Worm (Caenorhabditis elegans) whole organism, early embryonic: ENCODE results near the gene C46C2.3.

Source experiments
- B0310.2 ChIP-seq: sonication (generic microtip); optimal IDR thresholded peaks from 2 replicates; lab custom pipeline; 2016; ENCODE audit warnings: mild to moderate bottlenecking, missing genetic modification characterization, missing compliant biosample characterization
- F13C5.2 ChIP-seq: sonication (generic microtip); optimal IDR thresholded peaks from 2 replicates; lab custom pipeline; 2017; ENCODE audit warnings: mild to moderate bottlenecking, missing genetic modification characterization, inconsistent platforms, missing compliant biosample characterization
- aly-1 ChIP-seq: sonication (generic microtip); optimal IDR thresholded peaks from 2 replicates; lab custom pipeline; 2016; ENCODE audit warnings: missing genetic modification characterization, missing compliant biosample characterization
- ama-1 ChIP-seq: fragments of 150-350 bp; optimal IDR thresholded peaks from 2 replicates; lab custom pipeline; 2014
- ceh-13 ChIP-seq: fragments of 200-800 bp; sonication (Bioruptor generic); optimal IDR thresholded peaks from 2 replicates; lab custom pipeline; 2018; ENCODE audit warnings: mild to moderate bottlenecking, missing genetic modification characterization, missing compliant biosample characterization
- ceh-36 ChIP-seq: sonication (generic microtip); optimal IDR thresholded peaks from 2 replicates; lab custom pipeline; 2016; ENCODE audit warnings: missing genetic modification characterization, inconsistent platforms, missing compliant biosample characterization
- ets-7 ChIP-seq: sonication (generic microtip); optimal IDR thresholded peaks from 2 replicates; lab custom pipeline; 2016; ENCODE audit warnings: missing genotype, missing genetic modification characterization, missing compliant biosample characterization
- flt-1 ChIP-seq: fragments of 200-800 bp; sonication (Bioruptor generic); IDR thresholded peaks from 2 replicates; pipeline ENCODE4 v1.3.6; 2022; ENCODE audit warnings: missing genetic modification characterization, missing compliant biosample characterization
- hmbx-1 ChIP-seq: sonication (generic microtip); optimal IDR thresholded peaks from 2 replicates; lab custom pipeline; 2016; ENCODE audit warnings: mild to moderate bottlenecking, missing genetic modification characterization, missing compliant biosample characterization
- hmg-4 ChIP-seq: fragments of 200-800 bp; sonication (Bioruptor generic); optimal IDR thresholded peaks from 2 replicates; lab custom pipeline; 2018; ENCODE audit warnings: mild to moderate bottlenecking, missing genetic modification characterization, missing compliant biosample characterization
- hnd-1 ChIP-seq: sonication (generic microtip); optimal IDR thresholded peaks from 2 replicates; lab custom pipeline; 2016; ENCODE audit warnings: missing genetic modification characterization, missing compliant biosample characterization
- pes-1 ChIP-seq: fragments of 200-800 bp; sonication (Bioruptor generic); IDR thresholded peaks from 2 replicates; pipeline ENCODE4 v1.3.6; 2022; ENCODE audit warnings: missing genetic modification reagents, missing genetic modification characterization, missing compliant biosample characterization
- scrt-1 ChIP-seq: fragments of 200-800 bp; sonication (Bioruptor generic); IDR thresholded peaks from 2 replicates; pipeline ENCODE4 v1.3.6; 2022; ENCODE audit warnings: missing genetic modification characterization, missing compliant biosample characterization
- sea-1 ChIP-seq: fragments of 200-800 bp; sonication (Bioruptor generic); conservative IDR thresholded peaks from 2 replicates; pipeline ENCODE4 v1.3.6; 2022; ENCODE audit warnings: missing genetic modification characterization, missing compliant biosample characterization
- tbx-11 ChIP-seq: fragments of 200-800 bp; sonication (Bioruptor generic); IDR thresholded peaks from 2 replicates; pipeline ENCODE4 v1.3.6; 2022; ENCODE audit warnings: missing genetic modification characterization, missing compliant biosample characterization
- tbx-37 ChIP-seq: fragments of 200-800 bp; sonication (Bioruptor generic); conservative IDR thresholded peaks from 2 replicates; pipeline ENCODE4 v1.3.6; 2022; ENCODE audit warnings: missing genetic modification reagents, missing genetic modification characterization, missing compliant biosample characterization
- tra-4 ChIP-seq: sonication (generic microtip); optimal IDR thresholded peaks from 2 replicates; lab custom pipeline; 2017; ENCODE audit warnings: missing genetic modification characterization, missing compliant biosample characterization

C46C2.3 gene

DNA sequence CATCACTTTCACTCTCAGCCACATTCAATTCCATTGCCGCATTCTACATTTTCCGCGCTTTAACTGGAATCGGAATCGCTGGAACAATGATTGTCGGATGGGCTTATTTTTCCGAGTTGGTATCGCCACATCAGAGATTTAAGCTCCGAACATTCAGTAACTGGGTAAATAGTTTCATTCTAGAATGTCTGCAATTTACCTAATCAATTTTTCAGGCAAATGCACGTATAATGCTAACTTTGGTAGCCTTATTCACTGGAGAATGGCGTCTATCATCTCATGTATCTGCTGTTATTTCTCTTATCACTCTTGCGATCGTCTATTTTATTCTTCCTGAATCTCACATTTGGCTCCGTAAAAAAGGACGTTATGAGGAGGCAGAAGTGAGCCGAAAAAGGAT is 6.5 kb upstream of the C46C2.3 start:
- TF ChIP-seq ceh-13 (GFP tag; lab: Kevin White, UChicago), result no peak
- no peak for TF ChIP-seq ets-7
- no peak for TF ChIP-seq ceh-36 (tag; lab: Kevin White, UChicago)
- no peak for TF ChIP-seq aly-1 (tag; lab: Kevin White, UChicago)
- TF ChIP-seq scrt-1, result no peak
- no peak for TF ChIP-seq F13C5.2 (tag; lab: Kevin White, UChicago)
- no peak for TF ChIP-seq pes-1 (GFP tag; lab: Robert Waterston, UW)
- TF ChIP-seq hnd-1 (tag; lab: Kevin White, UChicago), result no peak
- TF ChIP-seq tra-4 (tag; lab: Kevin White, UChicago), result no peak
- TF ChIP-seq hmbx-1 (tag; lab: Kevin White, UChicago), result no peak
- TF ChIP-seq sea-1 (GFP tag; lab: Robert Waterston, UW), result no peak
- no peak for TF ChIP-seq tbx-37 (GFP tag; lab: Robert Waterston, UW)
- TF ChIP-seq flt-1 (GFP tag; lab: Robert Waterston, UW), result no peak
- TF ChIP-seq ama-1 (lab: Kevin White, UChicago), result no peak
- TF ChIP-seq hmg-4 (GFP tag; lab: Kevin White, UChicago), result no peak
- no peak for TF ChIP-seq B0310.2
- no peak for TF ChIP-seq tbx-11 (GFP tag; lab: Robert Waterston, UW)

DNA sequence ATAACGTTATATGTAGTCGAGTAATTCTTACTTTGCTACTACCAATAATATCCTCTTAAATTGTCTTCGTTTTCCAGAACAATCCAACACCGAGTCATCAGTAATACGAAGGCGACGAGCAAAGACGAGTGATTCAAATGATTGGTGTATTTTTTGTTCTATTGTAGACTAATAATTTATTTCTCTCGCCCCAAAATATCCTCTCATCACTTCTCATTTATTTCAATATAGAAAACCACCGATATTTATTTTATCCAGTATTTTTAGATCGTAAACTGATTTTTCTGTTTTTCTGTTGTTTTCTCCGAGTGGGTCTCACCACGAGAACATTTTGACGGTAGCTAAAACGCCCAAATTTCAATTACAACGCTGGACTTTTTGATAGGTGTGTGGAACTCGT is 2.7 kb downstream of the C46C2.3 start:
- TF ChIP-seq ama-1 (lab: Kevin White, UChicago) (no peak), ets-7 (no peak), B0310.2 (no peak), flt-1 (GFP tag; lab: Robert Waterston, UW) (no peak), ceh-13 (GFP tag; lab: Kevin White, UChicago) (no peak), ceh-36 (tag; lab: Kevin White, UChicago) (no peak), tbx-11 (GFP tag; lab: Robert Waterston, UW) (no peak)

DNA sequence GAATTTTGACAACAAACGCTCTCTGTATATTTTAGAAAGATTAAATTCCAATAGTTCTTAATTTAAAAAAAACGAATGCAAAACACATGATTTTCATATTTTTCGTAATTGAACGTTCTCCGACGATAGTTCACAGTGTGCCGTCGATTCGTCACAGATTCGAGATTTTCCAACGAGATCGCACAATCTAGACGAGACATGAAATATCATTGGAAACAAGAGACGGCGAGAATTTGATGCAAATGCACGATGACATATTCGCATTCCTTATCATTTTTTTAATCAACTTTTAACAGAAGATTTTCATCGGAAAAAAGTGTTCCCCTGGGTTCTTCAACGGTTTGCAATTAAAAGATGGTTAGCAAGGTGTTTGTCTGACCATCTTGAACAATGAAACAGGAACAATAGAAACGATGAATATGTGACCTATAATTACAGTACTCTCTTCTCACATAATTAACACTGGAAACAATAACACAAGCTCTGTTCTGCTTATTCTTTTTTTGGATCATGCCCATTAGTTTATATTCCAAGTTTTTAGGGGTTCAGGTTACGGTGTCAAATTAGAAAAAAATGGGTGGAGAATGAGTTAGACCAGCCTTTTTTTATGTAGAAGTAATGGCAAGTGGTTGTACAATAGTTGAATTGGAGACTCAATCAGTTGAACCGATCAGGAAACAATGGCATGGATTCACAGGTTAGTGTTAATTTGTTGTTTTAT is 7.7 kb downstream of the C46C2.3 start, which contains the start of gene Y11D7A.3:
Gene Y11D7A.3, plus strand, starts transcription at position 671 of the 721 bp plus-strand sequence.
- TF ChIP-seq flt-1 (GFP tag; lab: Robert Waterston, UW) (no peak), pes-1 (GFP tag; lab: Robert Waterston, UW) (no peak), sea-1 (GFP tag; lab: Robert Waterston, UW) (no peak), ceh-36 (tag; lab: Kevin White, UChicago) (no peak), ets-7 (no peak), tra-4 (tag; lab: Kevin White, UChicago) (no peak), ceh-13 (GFP tag; lab: Kevin White, UChicago) (no peak), F13C5.2 (tag; lab: Kevin White, UChicago) (no peak), B0310.2 (no peak), hmg-4 (GFP tag; lab: Kevin White, UChicago) (no peak), hnd-1 (tag; lab: Kevin White, UChicago) (no peak), hmbx-1 (tag; lab: Kevin White, UChicago) (no peak), scrt-1 (no peak), tbx-37 (GFP tag; lab: Robert Waterston, UW) (no peak), aly-1 (tag; lab: Kevin White, UChicago) (no peak), tbx-11 (GFP tag; lab: Robert Waterston, UW) (no peak), ama-1 (lab: Kevin White, UChicago) (no peak)

DNA sequence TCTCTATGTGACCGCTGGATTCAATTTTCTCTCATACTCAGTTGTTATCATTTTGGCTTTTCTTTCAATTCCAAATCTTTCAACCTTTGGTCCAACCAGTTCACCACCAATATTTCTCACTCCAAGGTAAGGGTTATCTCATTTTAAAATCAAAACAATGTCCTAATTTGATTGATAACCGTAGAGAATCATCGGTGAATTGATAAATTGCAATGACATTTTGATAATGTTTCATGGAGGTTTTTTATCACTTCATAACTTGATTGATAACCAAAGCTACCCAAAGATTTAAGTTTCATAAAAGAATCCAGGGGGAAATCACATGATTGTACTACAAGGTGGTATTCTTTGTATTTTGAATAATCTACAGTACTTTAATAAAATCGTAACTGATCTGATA is 14.2 kb downstream of the C46C2.3 start:
- TF ChIP-seq ceh-36 (tag; lab: Kevin White, UChicago), result no peak
- no peak for TF ChIP-seq tbx-11 (GFP tag; lab: Robert Waterston, UW)
- no peak for TF ChIP-seq ama-1 (lab: Kevin White, UChicago)
- TF ChIP-seq ets-7, result no peak
- no peak for TF ChIP-seq hnd-1 (tag; lab: Kevin White, UChicago)
- no peak for TF ChIP-seq hmg-4 (GFP tag; lab: Kevin White, UChicago)
- no peak for TF ChIP-seq tbx-37 (GFP tag; lab: Robert Waterston, UW)
- TF ChIP-seq sea-1 (GFP tag; lab: Robert Waterston, UW), result no peak
- TF ChIP-seq tra-4 (tag; lab: Kevin White, UChicago), result no peak
- no peak for TF ChIP-seq scrt-1
- TF ChIP-seq ceh-13 (GFP tag; lab: Kevin White, UChicago), result no peak
- no peak for TF ChIP-seq hmbx-1 (tag; lab: Kevin White, UChicago)
- no peak for TF ChIP-seq pes-1 (GFP tag; lab: Robert Waterston, UW)
- TF ChIP-seq B0310.2, result no peak
- TF ChIP-seq flt-1 (GFP tag; lab: Robert Waterston, UW), result no peak
- no peak for TF ChIP-seq F13C5.2 (tag; lab: Kevin White, UChicago)
- TF ChIP-seq aly-1 (tag; lab: Kevin White, UChicago), result no peak

DNA sequence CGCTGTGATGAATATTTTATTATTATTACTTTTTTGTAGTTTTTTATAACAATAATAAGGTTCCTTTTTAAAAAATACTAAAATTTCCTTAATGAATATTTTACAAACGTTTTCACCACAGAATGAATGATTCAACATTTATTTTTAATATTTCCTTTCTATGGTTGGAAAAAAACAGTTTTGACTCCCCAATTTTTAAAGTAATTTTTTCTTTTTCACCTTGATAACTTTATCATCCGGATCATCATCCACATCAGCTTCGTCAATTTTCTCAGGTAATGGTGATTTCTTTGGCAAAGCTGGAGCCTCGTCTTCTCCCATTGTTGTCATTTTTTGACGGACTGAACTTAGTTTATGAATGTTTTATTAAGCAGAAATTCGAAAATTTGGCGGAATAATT is 18.7 kb downstream of the C46C2.3 start, which contains the start of gene rab-28:
Gene rab-28, minus strand, starts transcription at position 343 of the 400 bp plus-strand sequence.
- no peak for TF ChIP-seq ceh-13 (GFP tag; lab: Kevin White, UChicago)
- TF ChIP-seq hnd-1 (tag; lab: Kevin White, UChicago), result no peak
- no peak for TF ChIP-seq hmg-4 (GFP tag; lab: Kevin White, UChicago)
- no peak for TF ChIP-seq flt-1 (GFP tag; lab: Robert Waterston, UW)
- no peak for TF ChIP-seq tbx-37 (GFP tag; lab: Robert Waterston, UW)
- no peak for TF ChIP-seq B0310.2
- no peak for TF ChIP-seq ceh-36 (tag; lab: Kevin White, UChicago)
- TF ChIP-seq tra-4 (tag; lab: Kevin White, UChicago), result no peak
- TF ChIP-seq aly-1 (tag; lab: Kevin White, UChicago), result no peak
- no peak for TF ChIP-seq tbx-11 (GFP tag; lab: Robert Waterston, UW)
- no peak for TF ChIP-seq sea-1 (GFP tag; lab: Robert Waterston, UW)
- no peak for TF ChIP-seq pes-1 (GFP tag; lab: Robert Waterston, UW)
- TF ChIP-seq ama-1 (lab: Kevin White, UChicago), result no peak
- no peak for TF ChIP-seq scrt-1
- TF ChIP-seq hmbx-1 (tag; lab: Kevin White, UChicago), result no peak
- no peak for TF ChIP-seq F13C5.2 (tag; lab: Kevin White, UChicago)
- no peak for TF ChIP-seq ets-7

DNA sequence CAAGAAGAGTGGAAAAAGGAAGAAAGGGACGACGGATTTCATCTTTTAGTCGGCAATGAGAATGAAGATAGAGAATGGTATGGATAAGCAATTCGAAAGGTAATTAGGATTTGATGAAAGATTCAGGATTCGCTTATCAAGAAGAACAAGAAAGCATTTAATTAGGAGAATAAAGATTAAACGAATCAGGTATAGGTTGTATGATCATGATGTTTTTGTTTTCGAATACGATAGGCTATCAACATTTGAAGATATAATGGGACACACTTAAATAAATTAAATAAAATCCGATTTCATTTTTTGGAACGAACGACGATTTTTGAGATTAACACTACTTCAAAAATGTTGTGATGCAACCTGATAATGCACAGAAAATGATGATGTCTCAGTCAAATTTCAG is 20.5 kb downstream of the C46C2.3 start, which contains the start of gene Y11D7A.5:
Gene Y11D7A.5, minus strand, starts transcription at position 101 of the 400 bp plus-strand sequence.
- TF ChIP-seq ceh-13 (GFP tag; lab: Kevin White, UChicago), result no peak
- TF ChIP-seq tbx-11 (GFP tag; lab: Robert Waterston, UW), result no peak
- TF ChIP-seq ama-1 (lab: Kevin White, UChicago), result no peak
- TF ChIP-seq ets-7, result no peak
- no peak for TF ChIP-seq pes-1 (GFP tag; lab: Robert Waterston, UW)
- TF ChIP-seq B0310.2, result no peak
